Worm (Caenorhabditis elegans) whole organism, L1 larva: ENCODE data around the gene ZK1128.7.

Source experiments
- aly-2 ChIP-seq: fragments of 150-350 bp; optimal IDR thresholded peaks from 2 replicates; lab custom pipeline; 2014; ENCODE audit warnings: missing biosample characterization, missing genetic modification characterization
- ama-1 ChIP-seq: fragments of 150-350 bp; optimal IDR thresholded peaks from 2 replicates; lab custom pipeline; 2014
- blmp-1 ChIP-seq: fragments of 150-350 bp; optimal IDR thresholded peaks from 2 replicates; lab custom pipeline; 2014; ENCODE audit warnings: missing biosample characterization, missing genetic modification characterization
- ceh-90 ChIP-seq: sonication (generic microtip); optimal IDR thresholded peaks from 2 replicates; lab custom pipeline; 2016; ENCODE audit warnings: missing genetic modification characterization, missing compliant biosample characterization
- dpl-1 ChIP-seq, 3 experiments: fragments of 150-350 bp in 2 of 3; sonication (generic microtip) in 1 of 3; optimal IDR thresholded peaks; 2 replicates each; lab custom pipeline; 2014 to 2017; ENCODE audit warnings: missing biosample characterization in 3 of 3, missing genetic modification characterization in 3 of 3, missing genetic modification reagents in 3 of 3
- fos-1 ChIP-seq: fragments of 150-350 bp; optimal IDR thresholded peaks from 2 replicates; lab custom pipeline; 2014; ENCODE audit warnings: missing biosample characterization, missing genetic modification characterization
- hlh-17 ChIP-seq: fragments of 200-800 bp; sonication (Bioruptor generic); optimal IDR thresholded peaks from 2 replicates; lab custom pipeline; 2018; ENCODE audit warnings: missing genetic modification characterization, mild to moderate bottlenecking, missing compliant biosample characterization, moderate library complexity, borderline replicate concordance
- lin-39 ChIP-seq: fragments of 150-350 bp; optimal IDR thresholded peaks from 2 replicates; lab custom pipeline; 2014; ENCODE audit warnings: missing biosample characterization, missing genetic modification reagents, missing genetic modification characterization
- nhr-11 ChIP-seq: fragments of 150-350 bp; optimal IDR thresholded peaks from 2 replicates; lab custom pipeline; 2014; ENCODE audit warnings: missing biosample characterization, missing genetic modification characterization
- nhr-20 ChIP-seq: sonication (generic microtip); optimal IDR thresholded peaks from 2 replicates; lab custom pipeline; 2016; ENCODE audit warnings: mild to moderate bottlenecking, missing genetic modification characterization, missing compliant biosample characterization
- nhr-77 ChIP-seq: fragments of 150-350 bp; optimal IDR thresholded peaks from 2 replicates; lab custom pipeline; 2014; ENCODE audit warnings: missing biosample characterization, missing genetic modification characterization
- swsn-7 ChIP-seq: sonication (generic microtip); optimal IDR thresholded peaks from 2 replicates; lab custom pipeline; 2016; ENCODE audit warnings: missing genetic modification characterization, missing compliant biosample characterization
- unc-130 ChIP-seq: fragments of 150-350 bp; optimal IDR thresholded peaks from 2 replicates; lab custom pipeline; 2017; ENCODE audit warnings: missing biosample characterization, missing genetic modification characterization, inconsistent platforms
- ztf-4 ChIP-seq: fragments of 150-350 bp; optimal IDR thresholded peaks from 2 replicates; lab custom pipeline; 2014; ENCODE audit warnings: missing biosample characterization, missing genetic modification characterization

DNA sequence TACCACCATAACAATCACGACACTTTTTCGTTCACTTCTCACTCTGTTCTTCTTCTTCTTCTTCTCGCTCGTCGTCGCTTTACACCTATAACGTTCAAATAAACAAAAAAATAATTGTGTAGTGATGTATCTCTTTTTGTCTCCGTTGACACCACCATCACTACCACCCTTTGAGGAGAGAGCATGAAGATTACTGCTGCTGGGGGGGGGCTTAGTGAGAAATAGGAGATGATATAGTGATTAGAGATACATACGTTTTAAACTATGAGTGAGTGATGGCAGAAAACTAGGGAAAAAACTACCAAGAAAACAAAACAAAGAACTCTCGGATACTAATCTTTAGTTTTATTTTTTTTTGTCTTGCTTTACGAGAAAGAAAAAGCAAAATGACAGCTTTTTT, 10.4 kb upstream of the ZK1128.7 start:
- no peak for TF ChIP-seq hlh-17 (GFP tag; lab: Kevin White, UChicago)
- no peak for TF ChIP-seq nhr-77 (tag; lab: Kevin White, UChicago)
- TF ChIP-seq fos-1 (tag; lab: Kevin White, UChicago) = no peak
- no peak for TF ChIP-seq ztf-4 (tag; lab: Kevin White, UChicago)
- TF ChIP-seq ama-1 (lab: Kevin White, UChicago) = no peak
- TF ChIP-seq ceh-90 = no peak
- TF ChIP-seq aly-2 (tag; lab: Kevin White, UChicago) = no peak
- TF ChIP-seq dpl-1 (GFP tag; optimal IDR thresholded peaks at IDR 0.05; lab: Kevin White, UChicago) = no peak
- TF ChIP-seq lin-39 (tag; lab: Kevin White, UChicago) = no peak
- no peak for TF ChIP-seq swsn-7 (tag; lab: Kevin White, UChicago)
- no peak for TF ChIP-seq unc-130
- TF ChIP-seq nhr-20 (tag; lab: Kevin White, UChicago) = no peak
- TF ChIP-seq nhr-11 (tag; lab: Kevin White, UChicago) = no peak
- no peak for TF ChIP-seq blmp-1 (tag; lab: Kevin White, UChicago)
